Worm (Caenorhabditis elegans) whole organism, late embryonic: ENCODE data around the gene srh-148.

Experiments used
- K09A11.1 ChIP-seq: sonication (generic microtip); optimal IDR thresholded peaks from 2 replicates; lab custom pipeline; 2017; ENCODE audit warnings: antibody characterized with exemption, mild to moderate bottlenecking, missing genetic modification characterization, missing compliant biosample characterization; ENCODE audit not compliant: insufficient read depth
- ceh-18 ChIP-seq: sonication (generic microtip); optimal IDR thresholded peaks from 2 replicates; lab custom pipeline; 2016; ENCODE audit warnings: missing genetic modification characterization, missing compliant biosample characterization
- ceh-22 ChIP-seq: sonication (generic microtip); optimal IDR thresholded peaks from 2 replicates; lab custom pipeline; 2017; ENCODE audit warnings: missing biosample characterization, missing genetic modification characterization
- pha-4 ChIP-seq: fragments of 150-350 bp; optimal IDR thresholded peaks from 2 replicates; lab custom pipeline; 2018; ENCODE audit warnings: missing biosample characterization, missing genetic modification reagents, missing genetic modification characterization
- tbx-7 ChIP-seq: sonication (generic microtip); optimal IDR thresholded peaks from 2 replicates; lab custom pipeline; 2016; ENCODE audit warnings: missing genotype, missing genetic modification characterization, missing compliant biosample characterization

DNA sequence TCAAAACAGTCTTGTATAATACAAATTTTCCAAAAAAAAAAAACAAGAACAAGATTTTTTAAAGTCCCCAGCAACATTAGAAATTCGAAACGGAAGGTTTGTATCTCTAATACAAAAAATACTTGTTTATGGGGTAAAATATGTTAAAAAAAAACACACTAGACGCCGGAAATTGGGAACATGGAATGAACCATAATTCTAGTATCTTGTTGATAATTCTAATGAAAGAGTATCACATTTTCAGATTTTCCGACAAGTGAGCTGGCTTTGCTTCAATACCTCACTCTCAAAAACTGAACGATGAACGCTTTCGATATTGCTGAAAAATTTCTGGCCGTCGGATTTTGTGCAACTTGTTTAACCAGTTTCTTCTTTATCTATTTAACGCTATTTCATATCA is 39.5 kb upstream of the srh-148 start, which contains the start of gene str-60:
- TF ChIP-seq K09A11.1 (tag; lab: Kevin White, UChicago): no peak
- TF ChIP-seq pha-4 (tag; lab: Kevin White, UChicago): no peak
- no peak for TF ChIP-seq ceh-22 (tag; lab: Kevin White, UChicago)
- no peak for TF ChIP-seq ceh-18
- no peak for TF ChIP-seq tbx-7 (tag; lab: Kevin White, UChicago)
